Worm (Caenorhabditis elegans): Measurements from ENCODE around the gene srh-109.

srh-109 gene

DNA sequence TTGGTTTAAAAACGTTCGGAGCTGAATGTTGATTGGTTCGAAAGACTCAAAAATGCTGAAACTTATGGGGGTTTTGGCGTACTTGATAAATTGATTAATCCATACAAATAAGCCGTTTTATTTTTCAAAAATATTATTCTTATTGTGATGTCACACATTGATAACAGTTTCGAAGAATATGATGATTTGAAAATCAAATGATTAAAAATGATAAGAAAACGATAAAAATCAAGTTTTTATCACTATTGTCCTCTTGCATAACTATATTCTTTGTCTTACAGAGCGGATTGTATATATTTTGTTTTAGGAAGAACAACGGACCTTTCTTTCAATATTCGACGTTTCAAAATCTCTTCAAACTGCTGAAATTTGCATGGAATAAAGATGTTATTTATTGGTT lies 22.8 kb upstream of the srh-109 start:
- TF ChIP-seq nhr-11 (tag; optimal IDR thresholded peaks at IDR 0.05) (no peak), elt-2 (tag; optimal IDR thresholded peaks at IDR 0.05) (peak; percentile 76), pqm-1 (tag; optimal IDR thresholded peaks at IDR 0.05) (peak; percentile 8), elt-1 (tag; optimal IDR thresholded peaks at IDR 0.05) (no peak)

DNA sequence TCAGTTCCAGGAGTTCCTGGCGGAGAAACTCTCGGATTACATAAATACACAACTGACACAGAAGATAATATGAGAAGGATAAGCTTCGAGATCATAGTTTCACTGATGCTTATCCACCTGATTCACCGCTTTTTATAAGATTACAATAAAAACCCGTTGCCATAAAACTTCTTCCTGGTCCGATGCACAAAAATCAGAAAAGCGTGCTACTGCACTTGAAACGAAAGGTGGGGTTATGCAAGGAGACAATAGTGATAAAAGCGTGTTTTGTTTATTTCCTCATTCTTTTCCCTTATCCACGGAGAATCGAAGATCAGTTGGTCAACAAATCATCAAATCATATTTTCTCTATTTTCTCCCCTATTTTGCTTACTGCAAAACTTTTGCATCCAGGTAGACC lies 22.3 kb upstream of the srh-109 start, which contains the start of gene Y68A4B.3:
Y68A4B.3 (minus strand) TSS at position 101 of the 400 bp plus-strand sequence.
- TF ChIP-seq fkh-2 (tag; optimal IDR thresholded peaks at IDR 0.05), result no peak
- no peak for TF ChIP-seq hmg-11 (tag; optimal IDR thresholded peaks at IDR 0.05)
- no peak for TF ChIP-seq nhr-43 (tag; optimal IDR thresholded peaks at IDR 0.05; ENCODE audit: poor library complexity, severe bottlenecking)
- TF ChIP-seq nhr-25 (tag; optimal IDR thresholded peaks at IDR 0.05), result no peak
- TF ChIP-seq ceh-9 (tag; optimal IDR thresholded peaks at IDR 0.05), result no peak
- TF ChIP-seq nhr-67 (tag; optimal IDR thresholded peaks at IDR 0.05), result no peak
- no peak for TF ChIP-seq ceh-16 (tag; optimal IDR thresholded peaks at IDR 0.05)
- no peak for TF ChIP-seq nfya-1 (tag; optimal IDR thresholded peaks at IDR 0.05; ENCODE audit: insufficient read depth)
- TF ChIP-seq ZK546.5 (tag; optimal IDR thresholded peaks at IDR 0.05), result no peak

- no peak for TF ChIP-seq nhr-12 (tag; optimal IDR thresholded peaks at IDR 0.05)
- peak; percentile 90 for TF ChIP-seq elt-2 (tag; optimal IDR thresholded peaks at IDR 0.05)
- TF ChIP-seq nhr-25 (tag; optimal IDR thresholded peaks at IDR 0.05), result no peak
- peak; percentile 55 for TF ChIP-seq pqm-1 (tag; optimal IDR thresholded peaks at IDR 0.05)
- no peak for TF ChIP-seq fos-1 (tag; optimal IDR thresholded peaks at IDR 0.05)
- TF ChIP-seq unc-39 (tag; optimal IDR thresholded peaks at IDR 0.05), result no peak
- TF ChIP-seq unc-62 (GFP tag; optimal IDR thresholded peaks at IDR 0.05), result no peak
- no peak for TF ChIP-seq ceh-16 (tag; optimal IDR thresholded peaks at IDR 0.05)
- no peak for TF ChIP-seq nhr-23 (tag; optimal IDR thresholded peaks at IDR 0.05)
- no peak for TF ChIP-seq mml-1 (tag; optimal IDR thresholded peaks at IDR 0.05)
These were observed 21.0 kb upstream of the srh-109 start for ce11 chrV:17241278-17241661.

DNA sequence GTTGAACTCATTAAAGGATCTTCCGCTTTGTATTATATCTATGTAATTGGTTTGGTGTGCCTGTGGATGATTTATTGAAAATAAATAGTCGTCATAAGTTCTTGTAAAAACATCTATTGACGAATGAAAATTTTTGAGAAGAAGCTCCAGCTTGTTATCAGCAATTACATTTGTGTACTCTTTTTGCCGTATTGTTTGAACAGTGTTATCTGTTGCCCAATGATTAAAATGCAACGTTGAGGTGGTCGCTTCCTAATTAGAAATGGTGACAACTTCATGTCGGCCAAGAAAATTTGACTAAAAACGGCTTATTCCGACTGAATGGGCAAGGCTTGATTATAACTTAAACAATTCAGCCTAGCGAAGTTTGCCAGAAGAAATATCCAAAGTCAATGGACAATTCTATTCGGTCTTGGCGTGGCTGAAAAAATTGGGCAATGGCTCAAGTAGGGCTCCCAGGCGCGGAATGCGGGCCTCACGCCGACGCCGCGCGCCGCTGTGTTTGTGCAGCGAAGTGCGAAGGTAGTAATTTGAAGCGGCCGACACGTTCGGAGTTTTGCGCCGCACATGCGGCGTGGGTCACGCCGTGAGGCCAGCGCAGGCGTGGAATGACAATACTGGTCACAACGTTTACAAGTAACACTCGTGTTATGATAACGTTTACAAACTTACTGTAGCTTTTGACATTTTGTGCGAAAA lies 20.5 kb upstream of the srh-109 start:
- TF ChIP-seq elt-2 (tag; optimal IDR thresholded peaks at IDR 0.05) (peak; percentile 70), pha-4 (tag; optimal IDR thresholded peaks at IDR 0.05) (peak; percentile 21), pqm-1 (tag; optimal IDR thresholded peaks at IDR 0.05) (peak; percentile 22), snpc-4 (tag; optimal IDR thresholded peaks at IDR 0.05) (no peak)

- peak; percentile 94 for TF ChIP-seq elt-2 (tag; optimal IDR thresholded peaks at IDR 0.05)
- no peak for TF ChIP-seq ztf-11 (tag; optimal IDR thresholded peaks at IDR 0.05)
- no peak for TF ChIP-seq lsy-12 (tag; optimal IDR thresholded peaks at IDR 0.05)
- peak; percentile 77 for TF ChIP-seq pqm-1 (tag; optimal IDR thresholded peaks at IDR 0.05)
- no peak for TF ChIP-seq ceh-82 (tag; optimal IDR thresholded peaks at IDR 0.05)
These were observed 18.6 kb upstream of the srh-109 start, which contains the start of gene T19C9.8 for ce11 chrV:17238799-17239198. Gene T19C9.8, plus strand, starts transcription at chrV:17239097.

- TF ChIP-seq elt-1 (tag; optimal IDR thresholded peaks at IDR 0.05) (peak; percentile 67), aly-2 (tag; optimal IDR thresholded peaks at IDR 0.05) (no peak)
These were observed 16.1 kb upstream of the srh-109 start, which contains the start of gene T19C9.10 for ce11 chrV:17236345-17236744. Gene T19C9.10, plus strand, starts transcription at chrV:17236592.

DNA sequence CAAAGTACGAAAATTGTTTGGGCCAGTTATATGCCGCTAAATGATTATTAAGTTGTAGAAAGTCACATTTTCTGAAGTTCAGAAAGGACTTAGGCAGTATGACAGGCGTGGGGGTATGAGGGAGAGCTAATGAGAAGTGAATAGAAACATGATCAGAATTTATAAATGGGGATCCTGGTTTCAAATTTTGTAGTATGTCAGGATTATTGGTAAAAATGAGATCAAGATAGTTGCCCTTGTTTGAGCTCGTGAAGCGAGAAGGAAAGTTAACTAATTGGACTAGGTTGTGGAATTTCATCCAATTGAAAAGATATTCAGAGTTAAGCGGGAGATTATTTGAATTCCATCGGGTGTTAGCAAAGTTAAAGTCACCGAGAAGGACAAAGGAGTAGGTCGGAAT lies 12.2 kb upstream of the srh-109 start:
- no peak for TF ChIP-seq pqm-1 (tag; optimal IDR thresholded peaks at IDR 0.05)
- no peak for TF ChIP-seq nhr-77 (tag; optimal IDR thresholded peaks at IDR 0.05)
- no peak for TF ChIP-seq tbx-2 (tag; optimal IDR thresholded peaks at IDR 0.05)
- TF ChIP-seq fos-1 (tag; optimal IDR thresholded peaks at IDR 0.05), result no peak
- no peak for TF ChIP-seq nhr-76 (tag; optimal IDR thresholded peaks at IDR 0.05)
- no peak for TF ChIP-seq nhr-28 (tag; optimal IDR thresholded peaks at IDR 0.05)
- no peak for TF ChIP-seq lin-39 (tag; optimal IDR thresholded peaks at IDR 0.05)
- TF ChIP-seq skn-1 (tag; optimal IDR thresholded peaks at IDR 0.05), result no peak
- TF ChIP-seq elt-1 (tag; optimal IDR thresholded peaks at IDR 0.05), result no peak
- no peak for TF ChIP-seq snpc-4 (tag; optimal IDR thresholded peaks at IDR 0.05)
- TF ChIP-seq elt-3 (tag; optimal IDR thresholded peaks at IDR 0.05), result no peak
- TF ChIP-seq ceh-9 (tag; optimal IDR thresholded peaks at IDR 0.05), result no peak
- no peak for TF ChIP-seq egl-27 (tag; optimal IDR thresholded peaks at IDR 0.05)
- TF ChIP-seq mml-1 (tag; optimal IDR thresholded peaks at IDR 0.05), result no peak
- TF ChIP-seq aly-2 (tag; optimal IDR thresholded peaks at IDR 0.05), result no peak

Measured in whole organism, L3 larva.